Worm (Caenorhabditis elegans) whole organism, L4 larva: ENCODE results near the gene C30F2.2.

Experiments
- D1046.2 ChIP-seq: fragments of 200-800 bp; sonication (Bioruptor generic); IDR thresholded peaks from 2 replicates; pipeline ENCODE4 v1.3.6; 2022; ENCODE audit warnings: missing genetic modification characterization, missing compliant biosample characterization
- F10B5.3 ChIP-seq: sonication (generic microtip); optimal IDR thresholded peaks from 2 replicates; lab custom pipeline; 2016; ENCODE audit warnings: mild to moderate bottlenecking, missing genetic modification characterization, missing compliant biosample characterization
- F37D6.2 ChIP-seq: sonication (generic microtip); optimal IDR thresholded peaks from 2 replicates; lab custom pipeline; 2016; ENCODE audit warnings: mild to moderate bottlenecking, missing genetic modification characterization, missing compliant biosample characterization
- F44E2.7 ChIP-seq: fragments of 200-800 bp; sonication (Bioruptor generic); IDR thresholded peaks from 2 replicates; pipeline ENCODE4 v2.1.2; 2022; ENCODE audit warnings: missing genetic modification characterization, missing compliant biosample characterization
- F49E8.2 ChIP-seq: sonication (generic microtip); optimal IDR thresholded peaks from 2 replicates; lab custom pipeline; 2016; ENCODE audit warnings: missing compliant biosample characterization, mild to moderate bottlenecking, missing genetic modification characterization, borderline replicate concordance
- R02D3.7 ChIP-seq: fragments of 150-350 bp; sonication (generic microtip); optimal IDR thresholded peaks from 3 replicates; lab custom pipeline; 2014; ENCODE audit warnings: missing biosample characterization, missing genetic modification characterization
- Y75B8A.6 ChIP-seq: fragments of 200-800 bp; sonication (Bioruptor generic); IDR thresholded peaks from 2 replicates; pipeline ENCODE4 v1.3.6; 2022; ENCODE audit warnings: missing genetic modification reagents, missing genetic modification characterization, missing compliant biosample characterization
- ZK337.2 ChIP-seq: fragments of 200-800 bp; sonication (Bioruptor generic); IDR thresholded peaks from 2 replicates; pipeline ENCODE4 v1.3.6; 2022; ENCODE audit warnings: missing genetic modification reagents, missing genetic modification characterization, missing compliant biosample characterization
- ZK546.5 ChIP-seq, 2 experiments: sonication (generic microtip); optimal IDR thresholded peaks; 2 replicates each; lab custom pipeline; 2017; ENCODE audit warnings: missing biosample characterization in 2 of 2, missing genetic modification characterization in 2 of 2
- aha-1 ChIP-seq: fragments of 150-350 bp; peaks from one replicate; lab custom pipeline; 2014; ENCODE audit warnings: missing biosample characterization, missing genetic modification characterization
- aly-2 ChIP-seq: sonication (generic microtip); optimal IDR thresholded peaks from 2 replicates; lab custom pipeline; 2018; ENCODE audit warnings: missing biosample characterization, missing genetic modification characterization
- ama-1 ChIP-seq: fragments of 150-350 bp; optimal IDR thresholded peaks from 2 replicates; lab custom pipeline; 2014; ENCODE audit warnings: inconsistent platforms, mixed read lengths
- arid-1 ChIP-seq: fragments of 200-800 bp; sonication (Bioruptor generic); conservative IDR thresholded peaks from 2 replicates; pipeline ENCODE4 v1.3.6; 2022; ENCODE audit warnings: missing genetic modification reagents, missing genetic modification characterization, missing compliant biosample characterization
- attf-4 ChIP-seq: sonication (generic microtip); optimal IDR thresholded peaks from 3 replicates; lab custom pipeline; 2017; ENCODE audit warnings: missing biosample characterization, missing genetic modification characterization
- ceh-20 ChIP-seq: fragments of 200-800 bp; sonication (Bioruptor generic); IDR thresholded peaks from 2 replicates; pipeline ENCODE4 v1.3.6; 2022; ENCODE audit warnings: missing genetic modification reagents, missing genetic modification characterization, missing compliant biosample characterization
- ceh-82 ChIP-seq: sonication (generic microtip); optimal IDR thresholded peaks from 2 replicates; lab custom pipeline; 2017; ENCODE audit warnings: missing biosample characterization, missing genetic modification characterization
- cey-2 ChIP-seq: sonication (generic microtip); optimal IDR thresholded peaks from 3 replicates; lab custom pipeline; 2017; ENCODE audit warnings: missing genetic modification characterization, mild to moderate bottlenecking, missing compliant biosample characterization, antibody characterized with exemption, borderline replicate concordance; ENCODE audit not compliant: insufficient read depth
- dmd-8 ChIP-seq: fragments of 200-800 bp; sonication (Bioruptor generic); IDR thresholded peaks from 2 replicates; pipeline ENCODE4 v1.3.6; 2022; ENCODE audit warnings: missing genetic modification characterization, missing compliant biosample characterization
- dpl-1 ChIP-seq: fragments of 150-350 bp; optimal IDR thresholded peaks from 2 replicates; lab custom pipeline; 2014; ENCODE audit warnings: missing biosample characterization, missing genetic modification reagents, missing genetic modification characterization
- duxl-1 ChIP-seq: sonication (generic microtip); optimal IDR thresholded peaks from 2 replicates; lab custom pipeline; 2016; ENCODE audit warnings: mild to moderate bottlenecking, missing genetic modification characterization, moderate library complexity, missing compliant biosample characterization; ENCODE audit not compliant: poor library complexity
- dve-1 ChIP-seq: sonication (generic microtip); optimal IDR thresholded peaks from 2 replicates; lab custom pipeline; 2017; ENCODE audit warnings: antibody characterized with exemption, mild to moderate bottlenecking, missing genetic modification characterization, missing compliant biosample characterization; ENCODE audit not compliant: insufficient read depth
- fos-1 ChIP-seq: fragments of 150-350 bp; optimal IDR thresholded peaks from 2 replicates; lab custom pipeline; 2014; ENCODE audit warnings: missing biosample characterization, missing genetic modification characterization
- gei-8 ChIP-seq: fragments of 200-800 bp; sonication (Bioruptor generic); optimal IDR thresholded peaks from 2 replicates; lab custom pipeline; 2018; ENCODE audit warnings: mild to moderate bottlenecking, missing genetic modification characterization, missing compliant biosample characterization
- hif-1 ChIP-seq, 2 experiments: sonication (generic microtip); optimal IDR thresholded peaks; 2 replicates each; lab custom pipeline; 2016 to 2017; ENCODE audit warnings: missing compliant biosample characterization in 2 of 2, missing genetic modification characterization in 2 of 2, missing genetic modification reagents in 2 of 2, missing genotype in 2 of 2, mild to moderate bottlenecking in 1 of 2
- hmg-1.1 ChIP-seq: fragments of 200-800 bp; sonication (Bioruptor generic); IDR thresholded peaks from 2 replicates; pipeline ENCODE4 v1.3.6; 2022; ENCODE audit warnings: missing genetic modification reagents, missing genetic modification characterization, missing compliant biosample characterization
- lim-7 ChIP-seq: fragments of 200-800 bp; sonication (Bioruptor generic); IDR thresholded peaks from 2 replicates; pipeline ENCODE4 v1.3.6; 2022; ENCODE audit warnings: missing genetic modification characterization, missing compliant biosample characterization
- lin-1 ChIP-seq: fragments of 200-800 bp; sonication (Bioruptor generic); IDR thresholded peaks from 2 replicates; pipeline ENCODE4 v1.3.6; 2022; ENCODE audit warnings: missing genetic modification reagents, missing genetic modification characterization, missing compliant biosample characterization
- lin-13 ChIP-seq: fragments of 150-350 bp; optimal IDR thresholded peaks from 2 replicates; lab custom pipeline; 2014; ENCODE audit warnings: missing biosample characterization, missing genetic modification reagents, missing genetic modification characterization
- lin-15B ChIP-seq: fragments of 150-350 bp; sonication (generic microtip); optimal IDR thresholded peaks from 3 replicates; lab custom pipeline; 2014; ENCODE audit warnings: missing biosample characterization, missing genetic modification characterization
- lin-29 ChIP-seq: fragments of 200-800 bp; sonication (Bioruptor generic); IDR thresholded peaks from 2 replicates; pipeline ENCODE4 v1.3.6; 2022; ENCODE audit warnings: missing genetic modification reagents, missing genetic modification characterization, missing compliant biosample characterization
- madf-5 ChIP-seq, 2 experiments: fragments of 200-800 bp; sonication (Bioruptor generic); IDR thresholded peaks; 2 replicates each; pipeline ENCODE4 v1.3.6; 2022; ENCODE audit warnings: missing compliant biosample characterization in 2 of 2, missing genetic modification characterization in 2 of 2
- mdl-1 ChIP-seq, 2 experiments: fragments of 150-350 bp in 1 of 2; sonication (generic microtip) in 1 of 2; optimal IDR thresholded peaks; 2 replicates each; lab custom pipeline; 2014 to 2017; ENCODE audit warnings: missing biosample characterization in 2 of 2, missing genetic modification characterization in 2 of 2
- mdt-29 ChIP-seq: fragments of 200-800 bp; sonication (Bioruptor generic); IDR thresholded peaks from 2 replicates; pipeline ENCODE4 v1.3.6; 2022; ENCODE audit warnings: missing genetic modification reagents, missing genetic modification characterization, missing compliant biosample characterization
- mep-1 ChIP-seq: fragments of 150-350 bp; sonication (generic microtip); optimal IDR thresholded peaks from 3 replicates; lab custom pipeline; 2014; ENCODE audit warnings: missing biosample characterization, missing genetic modification characterization
- mes-2 ChIP-seq: sonication (generic microtip); optimal IDR thresholded peaks from 2 replicates; lab custom pipeline; 2016; ENCODE audit warnings: missing genotype, mild to moderate bottlenecking, missing genetic modification characterization, missing compliant biosample characterization; ENCODE audit not compliant: poor library complexity, severe bottlenecking
- nhr-111 ChIP-seq: fragments of 200-800 bp; sonication (Bioruptor generic); optimal IDR thresholded peaks from 2 replicates; lab custom pipeline; 2018; ENCODE audit warnings: mild to moderate bottlenecking, missing genetic modification characterization, missing compliant biosample characterization
- nhr-237 ChIP-seq: sonication (generic microtip); optimal IDR thresholded peaks from 2 replicates; lab custom pipeline; 2017; ENCODE audit warnings: missing biosample characterization, missing genetic modification characterization
- nhr-41 ChIP-seq: fragments of 200-800 bp; sonication (Bioruptor generic); IDR thresholded peaks from 2 replicates; pipeline ENCODE4 v1.3.6; 2022; ENCODE audit warnings: missing genetic modification reagents, missing genetic modification characterization, missing compliant biosample characterization
- nhr-76 ChIP-seq: fragments of 150-350 bp; optimal IDR thresholded peaks from 2 replicates; lab custom pipeline; 2014; ENCODE audit warnings: missing biosample characterization, missing genetic modification characterization
- pha-4 ChIP-seq, 2 experiments: fragments of 150-350 bp in 1 of 2; fragments of 200-800 bp in 1 of 2; sonication (Bioruptor generic) in 1 of 2; IDR thresholded peaks in 1 of 2; optimal IDR thresholded peaks in 1 of 2; 2 replicates each; pipeline versions ENCODE4 v1.3.6 to Lab custom; 2014 to 2022; ENCODE audit warnings: missing genetic modification characterization in 2 of 2, missing genetic modification reagents in 2 of 2, missing biosample characterization in 1 of 2, missing compliant biosample characterization in 1 of 2
- php-3 ChIP-seq: fragments of 200-800 bp; sonication (Bioruptor generic); IDR thresholded peaks from 2 replicates; pipeline ENCODE4 v1.3.6; 2022; ENCODE audit warnings: missing genetic modification reagents, missing genetic modification characterization, missing compliant biosample characterization
- saeg-2 ChIP-seq: fragments of 200-800 bp; sonication (Bioruptor generic); IDR thresholded peaks from 2 replicates; pipeline ENCODE4 v1.3.6; 2022; ENCODE audit warnings: missing genetic modification reagents, missing genetic modification characterization, missing compliant biosample characterization
- set-16 ChIP-seq: fragments of 200-800 bp; sonication (Bioruptor generic); IDR thresholded peaks from 2 replicates; pipeline ENCODE4 v1.3.6; 2022; ENCODE audit warnings: missing genetic modification reagents, missing genetic modification characterization, missing compliant biosample characterization
- snpc-1.2 ChIP-seq: fragments of 200-800 bp; sonication (Bioruptor generic); IDR thresholded peaks from 2 replicates; pipeline ENCODE4 v1.3.6; 2022; ENCODE audit warnings: missing genetic modification reagents, missing genetic modification characterization, missing compliant biosample characterization
- tra-1 ChIP-seq: fragments of 200-800 bp; sonication (Bioruptor generic); IDR thresholded peaks from 2 replicates; pipeline ENCODE4 v1.3.6; 2022; ENCODE audit warnings: missing genetic modification reagents, missing genetic modification characterization, missing compliant biosample characterization
- unc-130 ChIP-seq: sonication (generic microtip); optimal IDR thresholded peaks from 2 replicates; lab custom pipeline; 2016; ENCODE audit warnings: missing genetic modification reagents, missing genetic modification characterization, missing compliant biosample characterization
- unc-62 ChIP-seq, 3 experiments: fragments of 150-350 bp in 1 of 3; sonication (generic microtip); optimal IDR thresholded peaks in 2 of 3; peaks in 1 of 3; 1 replicate in 1 of 3; 2 replicates in 2 of 3; lab custom pipeline; 2014 to 2017; ENCODE audit warnings: missing biosample characterization in 3 of 3, missing genetic modification characterization in 3 of 3, missing genetic modification reagents in 3 of 3, missing genotype in 1 of 3
- ztf-7 ChIP-seq: fragments of 150-350 bp; optimal IDR thresholded peaks from 2 replicates; lab custom pipeline; 2014; ENCODE audit warnings: missing biosample characterization, missing genetic modification characterization

Gene C30F2.2

DNA sequence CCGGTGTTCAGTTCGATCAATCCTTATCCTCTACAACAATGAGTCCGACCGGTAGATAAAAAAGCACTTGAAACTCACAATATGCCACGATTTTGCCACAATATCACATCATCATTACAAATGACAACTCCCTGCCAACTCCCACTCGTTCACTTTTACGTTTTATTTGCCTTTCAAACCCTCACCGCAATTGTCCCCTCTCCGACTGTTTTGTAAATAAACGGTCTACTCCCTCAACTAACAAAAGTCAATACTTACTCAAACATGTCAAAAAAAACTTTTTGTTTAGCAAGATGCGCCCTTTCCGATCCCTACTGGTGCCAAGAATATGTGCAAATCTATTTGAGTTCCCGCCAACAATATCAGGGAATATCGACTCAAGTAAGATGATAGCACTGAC lies at the start of gene C30F2.2:
Gene C30F2.2, minus strand, starts transcription at position 122 of the 400 bp plus-strand sequence.
- TF ChIP-seq Y75B8A.6 (GFP tag; lab: Robert Waterston, UW) (no peak), pha-4 (GFP tag; IDR thresholded peaks at IDR 0.05; lab: Robert Waterston, UW) (no peak), pha-4 (tag; optimal IDR thresholded peaks at IDR 0.05; lab: Kevin White, UChicago) (peak; percentile 80), unc-62 (GFP tag; optimal IDR thresholded peaks at IDR 0.05 in 1 of 2; lab: Kevin White, UChicago) (peak in 1 of 2 experiments; percentile 48), unc-62 (tag; optimal IDR thresholded peaks at IDR 0.05; lab: Kevin White, UChicago) (no peak), attf-4 (no peak)

DNA sequence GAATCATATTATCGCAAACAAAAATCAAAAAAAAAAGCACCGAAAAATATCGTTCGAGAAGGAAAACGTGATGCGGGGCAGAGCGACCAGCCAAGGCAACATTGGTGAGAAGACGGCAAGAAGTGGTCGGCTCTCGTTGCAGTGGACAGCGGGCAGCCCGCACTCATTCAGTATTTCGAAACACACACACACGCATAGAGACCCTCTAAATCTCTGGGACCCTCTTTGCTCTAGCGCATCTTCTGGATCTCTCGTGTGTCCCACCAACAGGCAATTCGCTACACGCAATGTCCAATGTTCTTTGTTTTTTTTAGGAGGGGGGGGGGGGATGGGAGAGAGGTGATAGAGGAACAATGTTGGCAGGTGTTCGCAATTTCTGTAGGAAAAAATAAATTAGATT lies 48.8 kb upstream of the C30F2.2 start:
- TF ChIP-seq lim-7 (GFP tag; lab: Robert Waterston, UW) (no peak), unc-62 (GFP tag; optimal IDR thresholded peaks at IDR 0.05 in 1 of 2; lab: Kevin White, UChicago) (no peak), unc-62 (tag; optimal IDR thresholded peaks at IDR 0.05; lab: Kevin White, UChicago) (no peak), ceh-20 (GFP tag; lab: Robert Waterston, UW) (no peak), saeg-2 (GFP tag; lab: Robert Waterston, UW) (no peak), ama-1 (lab: Kevin White, UChicago) (no peak), madf-5 (GFP tag; IDR thresholded peaks at IDR 0.05; lab: Robert Waterston, UW) (no peak), ceh-82 (no peak), ztf-7 (tag; lab: Kevin White, UChicago) (no peak), nhr-76 (tag; lab: Kevin White, UChicago) (no peak), dmd-8 (GFP tag; lab: Robert Waterston, UW) (no peak), nhr-111 (GFP tag; lab: Kevin White, UChicago) (no peak), R02D3.7 (tag; lab: Kevin White, UChicago) (no peak), duxl-1 (tag; lab: Kevin White, UChicago) (no peak), fos-1 (no peak), dve-1 (tag; lab: Kevin White, UChicago) (no peak), F10B5.3 (tag; lab: Kevin White, UChicago) (no peak), nhr-237 (tag; lab: Kevin White, UChicago) (no peak), cey-2 (no peak), set-16 (GFP tag; lab: Robert Waterston, UW) (peak; percentile 18; the same call in 1 of the 2 replicates), ZK546.5 (tag; optimal IDR thresholded peaks at IDR 0.05; lab: Kevin White, UChicago) (no peak), nhr-41 (no peak), php-3 (no peak), F37D6.2 (no peak), lin-15B (tag; lab: Kevin White, UChicago) (no peak), ZK337.2 (GFP tag; lab: Robert Waterston, UW) (no peak), lin-1 (GFP tag; lab: Robert Waterston, UW) (no peak), F49E8.2 (tag; lab: Kevin White, UChicago) (no peak), arid-1 (GFP tag; lab: Robert Waterston, UW) (no peak), F44E2.7 (GFP tag; lab: Robert Waterston, UW) (no peak), mdl-1 (tag; optimal IDR thresholded peaks at IDR 0.05; lab: Kevin White, UChicago) (peak in 1 of 2 experiments; percentile 18), D1046.2 (no peak), hif-1 (tag; optimal IDR thresholded peaks at IDR 0.05; lab: Kevin White, UChicago) (peak in 1 of 2 experiments; percentile 18), mdt-29 (no peak), dpl-1 (GFP tag; lab: Kevin White, UChicago) (no peak), lin-29 (GFP tag; lab: Robert Waterston, UW) (no peak), hmg-1.1 (peak; percentile 53; the same call in 1 of the 2 replicates), aha-1 (tag; lab: Kevin White, UChicago) (peak; percentile 95), lin-13 (no peak), unc-130 (GFP tag; lab: Kevin White, UChicago) (no peak), aly-2 (tag; lab: Kevin White, UChicago) (no peak), mes-2 (tag; lab: Kevin White, UChicago) (no peak), mep-1 (tag; lab: Kevin White, UChicago) (no peak), tra-1 (no peak), gei-8 (GFP tag; lab: Kevin White, UChicago) (no peak), snpc-1.2 (GFP tag; lab: Robert Waterston, UW) (no peak)
